Worm (Caenorhabditis elegans) whole organism, young adult: Measurements from ENCODE around the gene B0464.6.
A peak's percentile ranks its signal among the peaks of the same experiment; 100 is the strongest.

Experiments
- hlh-26 ChIP-seq: fragments of 200-800 bp; sonication (Bioruptor generic); conservative IDR thresholded peaks from 2 replicates; pipeline ENCODE4 v1.3.6; 2022; ENCODE audit warnings: missing genetic modification reagents, missing genetic modification characterization, missing compliant biosample characterization
- lag-1 ChIP-seq: fragments of 200-800 bp; sonication (Bioruptor generic); IDR thresholded peaks from 2 replicates; pipeline ENCODE4 v1.3.6; 2022; ENCODE audit warnings: missing genetic modification reagents, missing genetic modification characterization, missing compliant biosample characterization
- lin-54 ChIP-seq: fragments of 200-800 bp; sonication (Bioruptor generic); optimal IDR thresholded peaks from 2 replicates; lab custom pipeline; 2018; ENCODE audit warnings: mild to moderate bottlenecking, missing genetic modification characterization, missing compliant biosample characterization
- lir-1 ChIP-seq: fragments of 200-800 bp; sonication (Bioruptor generic); conservative IDR thresholded peaks from 2 replicates; pipeline ENCODE4 v1.3.6; 2022; ENCODE audit warnings: missing genetic modification reagents, missing genetic modification characterization, missing compliant biosample characterization
- nhr-80 ChIP-seq: sonication (generic microtip); optimal IDR thresholded peaks from 2 replicates; lab custom pipeline; 2016; ENCODE audit warnings: missing genetic modification characterization, missing compliant biosample characterization
- pha-4 ChIP-seq: fragments of 150-350 bp; sonication (generic microtip); optimal IDR thresholded peaks from 2 replicates; lab custom pipeline; 2014; ENCODE audit warnings: missing biosample characterization, missing genetic modification reagents, missing genetic modification characterization
- sptf-2 ChIP-seq: fragments of 200-800 bp; sonication (Bioruptor generic); optimal IDR thresholded peaks from 2 replicates; lab custom pipeline; 2018; ENCODE audit warnings: mild to moderate bottlenecking, missing genetic modification characterization, missing compliant biosample characterization
- unc-130 ChIP-seq: sonication (generic microtip); optimal IDR thresholded peaks from 2 replicates; lab custom pipeline; 2016; ENCODE audit warnings: missing genetic modification reagents, missing genetic modification characterization, missing compliant biosample characterization
- unc-62 ChIP-seq: fragments of 150-350 bp; optimal IDR thresholded peaks from 2 replicates; lab custom pipeline; 2014; ENCODE audit warnings: missing biosample characterization, missing genetic modification reagents, missing genetic modification characterization
- zim-3 ChIP-seq: sonication (generic microtip); optimal IDR thresholded peaks from 2 replicates; lab custom pipeline; 2017; ENCODE audit warnings: mild to moderate bottlenecking, missing genetic modification characterization, moderate library complexity, missing compliant biosample characterization
- ztf-26 ChIP-seq: sonication (generic microtip); optimal IDR thresholded peaks from 2 replicates; lab custom pipeline; 2017; ENCODE audit warnings: missing genetic modification characterization, missing compliant biosample characterization

DNA sequence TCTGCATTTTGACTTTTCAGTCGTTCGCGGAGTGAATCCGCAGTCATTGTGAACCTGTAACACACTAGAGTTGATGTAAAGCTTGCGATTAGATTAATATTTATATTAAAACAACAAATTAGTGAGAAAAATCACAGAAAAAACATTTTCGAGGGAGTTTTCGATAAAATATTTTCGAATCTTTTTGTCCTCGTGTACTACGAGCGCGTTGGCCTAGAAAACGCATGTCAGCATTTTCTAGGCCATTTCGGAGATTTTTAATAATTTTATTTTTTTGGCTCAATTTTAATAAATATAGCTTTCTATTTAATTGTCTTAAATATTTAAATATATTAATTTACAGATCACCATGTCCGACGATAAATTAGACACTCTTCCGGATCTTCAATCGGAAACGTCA, 341 bp downstream of the B0464.6 start, which contains the start of gene B0464.9:
- TF ChIP-seq hlh-26 (GFP tag; lab: Robert Waterston, UW), result no peak
- no peak for TF ChIP-seq pha-4 (tag; lab: Kevin White, UChicago)
- TF ChIP-seq unc-62, result no peak
- no peak for TF ChIP-seq lir-1 (GFP tag; lab: Robert Waterston, UW)
- no peak for TF ChIP-seq ztf-26 (tag; lab: Kevin White, UChicago)
- peak; percentile 70 for TF ChIP-seq unc-130
- TF ChIP-seq nhr-80, result no peak
- TF ChIP-seq lag-1 (GFP tag; lab: Robert Waterston, UW), result no peak
- no peak for TF ChIP-seq sptf-2 (GFP tag; lab: Kevin White, UChicago)
- TF ChIP-seq lin-54 (GFP tag; lab: Kevin White, UChicago), result peak; percentile 46
- TF ChIP-seq zim-3 (tag; lab: Kevin White, UChicago), result no peak
